Fruit fly (Drosophila melanogaster): Measurements from ENCODE around the gene CG6276.

DNA sequence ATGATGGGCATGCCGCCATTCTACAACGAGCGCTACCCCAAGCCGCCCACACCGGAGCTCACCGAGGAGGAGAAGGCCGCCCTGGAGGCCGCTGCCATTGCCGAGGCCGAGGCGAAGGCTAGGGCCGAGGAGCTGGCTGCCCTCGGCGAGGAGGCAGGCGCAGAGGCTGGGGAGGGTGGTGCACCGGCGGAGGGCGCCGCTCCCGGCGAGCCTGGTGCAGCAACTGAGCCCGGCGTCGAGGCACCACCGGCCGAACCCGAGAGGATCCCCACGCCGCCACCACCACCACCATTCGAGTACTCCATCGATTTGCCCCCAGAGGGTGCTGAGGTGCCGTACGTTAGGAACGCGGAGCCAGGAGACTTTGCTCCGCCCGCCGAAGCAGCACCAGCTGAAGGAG lies 14.6 kb downstream of the CG6276 start:
- TF ChIP-seq crc (GFP tag; optimal IDR thresholded peaks at IDR 0.05) (no peak), Hr78 (GFP tag; optimal IDR thresholded peaks at IDR 0.05) (no peak), Dek (tag; optimal IDR thresholded peaks at IDR 0.05) (no peak), Elba2 (GFP tag; optimal IDR thresholded peaks at IDR 0.05) (no peak), Aef1 (GFP tag; IDR thresholded peaks at IDR 0.05) (no peak), CG4424 (GFP tag; optimal IDR thresholded peaks at IDR 0.05) (no peak), TFAM (GFP tag; optimal IDR thresholded peaks at IDR 0.05) (no peak), tx (GFP tag; optimal IDR thresholded peaks at IDR 0.05) (no peak), gcm (GFP tag; optimal IDR thresholded peaks at IDR 0.05) (no peak), ems (GFP tag; optimal IDR thresholded peaks at IDR 0.05) (no peak), repo (GFP tag; optimal IDR thresholded peaks at IDR 0.05) (no peak), Ada2b (GFP tag; IDR thresholded peaks at IDR 0.05) (no peak)

All from whole organism, embryonic.